Worm (Caenorhabditis elegans) whole organism, young adult: Measurements from ENCODE around the gene fbxb-11.

Source experiments
- B0019.2 ChIP-seq: fragments of 200-800 bp; sonication (Bioruptor generic); conservative IDR thresholded peaks from 2 replicates; pipeline ENCODE4 v1.3.6; 2022; ENCODE audit warnings: missing genetic modification reagents, missing genetic modification characterization, missing compliant biosample characterization
- B0035.1 ChIP-seq: sonication (generic microtip); optimal IDR thresholded peaks from 2 replicates; lab custom pipeline; 2016; ENCODE audit warnings: missing genetic modification characterization, mild to moderate bottlenecking, missing compliant biosample characterization, missing genotype, missing genetic modification reagents
- B0261.1 ChIP-seq: sonication (generic microtip); optimal IDR thresholded peaks from 2 replicates; lab custom pipeline; 2016; ENCODE audit warnings: mild to moderate bottlenecking, missing genetic modification characterization, moderate library complexity, missing compliant biosample characterization
- D2030.7 ChIP-seq: fragments of 200-800 bp; sonication (Bioruptor generic); IDR thresholded peaks from 2 replicates; pipeline ENCODE4 v1.3.6; 2022; ENCODE audit warnings: missing genetic modification reagents, missing genetic modification characterization, missing compliant biosample characterization
- F10E7.11 ChIP-seq: sonication (generic microtip); optimal IDR thresholded peaks from 2 replicates; lab custom pipeline; 2017; ENCODE audit warnings: mild to moderate bottlenecking, missing genetic modification characterization, moderate library complexity, missing compliant biosample characterization
- F39B2.1 ChIP-seq: fragments of 200-800 bp; sonication (Bioruptor generic); IDR thresholded peaks from 2 replicates; pipeline ENCODE4 v1.3.6; 2022; ENCODE audit warnings: missing genetic modification reagents, missing genetic modification characterization, missing compliant biosample characterization
- F49E8.2 ChIP-seq: sonication (generic microtip); optimal IDR thresholded peaks from 3 replicates; lab custom pipeline; 2017; ENCODE audit warnings: missing genetic modification characterization, mild to moderate bottlenecking, missing compliant biosample characterization, antibody characterized with exemption, moderate library complexity; ENCODE audit not compliant: insufficient read depth
- K11D2.4 ChIP-seq: fragments of 200-800 bp; sonication (Bioruptor generic); IDR thresholded peaks from 2 replicates; pipeline ENCODE4 v1.3.6; 2022; ENCODE audit warnings: missing genetic modification reagents, missing genetic modification characterization, missing compliant biosample characterization
- akir-1 ChIP-seq: fragments of 200-800 bp; sonication (Bioruptor generic); optimal IDR thresholded peaks from 2 replicates; lab custom pipeline; 2018; ENCODE audit warnings: mild to moderate bottlenecking, missing genetic modification characterization, moderate library complexity, missing compliant biosample characterization
- aptf-2 ChIP-seq: fragments of 200-800 bp; sonication (Bioruptor generic); conservative IDR thresholded peaks from 2 replicates; pipeline ENCODE4 v1.3.6; 2022; ENCODE audit warnings: missing genetic modification reagents, missing genetic modification characterization, missing compliant biosample characterization
- atf-7 ChIP-seq: sonication (generic microtip); optimal IDR thresholded peaks from 2 replicates; lab custom pipeline; 2017; ENCODE audit warnings: mild to moderate bottlenecking, missing genetic modification characterization, missing compliant biosample characterization
- bed-1 ChIP-seq: fragments of 200-800 bp; sonication (Bioruptor generic); IDR thresholded peaks from 2 replicates; pipeline ENCODE4 v1.3.6; 2022; ENCODE audit warnings: missing genetic modification reagents, missing genetic modification characterization, missing compliant biosample characterization
- ccch-3 ChIP-seq: fragments of 200-800 bp; sonication (Bioruptor generic); optimal IDR thresholded peaks from 2 replicates; lab custom pipeline; 2018; ENCODE audit warnings: mild to moderate bottlenecking, missing genetic modification characterization, missing compliant biosample characterization
- ceh-79 ChIP-seq: sonication (generic microtip); optimal IDR thresholded peaks from 2 replicates; lab custom pipeline; 2017; ENCODE audit warnings: mild to moderate bottlenecking, missing genetic modification characterization, missing compliant biosample characterization
- dox-1 ChIP-seq: fragments of 200-800 bp; sonication (Bioruptor generic); IDR thresholded peaks from 2 replicates; pipeline ENCODE4 v1.3.6; 2022; ENCODE audit warnings: missing genetic modification reagents, missing genetic modification characterization, missing compliant biosample characterization
- efl-1 ChIP-seq: fragments of 150-350 bp; optimal IDR thresholded peaks from 2 replicates; lab custom pipeline; 2014; ENCODE audit warnings: missing biosample characterization, missing genetic modification reagents, missing genetic modification characterization
- hlh-12 ChIP-seq: sonication (generic microtip); optimal IDR thresholded peaks from 2 replicates; lab custom pipeline; 2016; ENCODE audit warnings: missing genetic modification characterization, missing compliant biosample characterization
- hrde-1 ChIP-seq: sonication (generic microtip); optimal IDR thresholded peaks from 2 replicates; lab custom pipeline; 2016; ENCODE audit warnings: missing genetic modification characterization, mild to moderate bottlenecking, missing compliant biosample characterization, moderate library complexity, missing genotype, missing genetic modification reagents, borderline replicate concordance
- hsf-1 ChIP-seq: fragments of 200-800 bp; sonication (Bioruptor generic); IDR thresholded peaks from 2 replicates; pipeline ENCODE4 v1.3.6; 2022; ENCODE audit warnings: missing genetic modification reagents, missing genetic modification characterization, missing compliant biosample characterization
- lin-26 ChIP-seq: fragments of 200-800 bp; sonication (Bioruptor generic); IDR thresholded peaks from 2 replicates; pipeline ENCODE4 v1.3.6; 2022; ENCODE audit warnings: missing genetic modification reagents, missing genetic modification characterization, missing compliant biosample characterization
- lin-35 ChIP-seq, 3 experiments: fragments of 150-350 bp in 2 of 3; sonication (generic microtip) in 1 of 3; optimal IDR thresholded peaks; 2 replicates each; lab custom pipeline; 2014 to 2018; ENCODE audit warnings: missing biosample characterization in 3 of 3, missing genetic modification characterization in 3 of 3, missing genetic modification reagents in 3 of 3
- lsy-27 ChIP-seq: sonication (generic microtip); optimal IDR thresholded peaks from 2 replicates; lab custom pipeline; 2017; ENCODE audit warnings: missing genetic modification characterization, mild to moderate bottlenecking, missing compliant biosample characterization, antibody characterized with exemption, missing genotype, borderline replicate concordance; ENCODE audit not compliant: insufficient read depth
- madf-3 ChIP-seq: fragments of 200-800 bp; sonication (Bioruptor generic); IDR thresholded peaks from 2 replicates; pipeline ENCODE4 v1.3.6; 2022; ENCODE audit warnings: missing genetic modification reagents, missing genetic modification characterization, missing compliant biosample characterization
- madf-8 ChIP-seq: fragments of 200-800 bp; sonication (Bioruptor generic); conservative IDR thresholded peaks from 2 replicates; pipeline ENCODE4 v1.3.6; 2022; ENCODE audit warnings: missing genetic modification reagents, missing genetic modification characterization, missing compliant biosample characterization
- mes-4 ChIP-seq: sonication (generic microtip); optimal IDR thresholded peaks from 2 replicates; lab custom pipeline; 2016; ENCODE audit warnings: missing genotype, missing genetic modification characterization, missing compliant biosample characterization
- nfya-2 ChIP-seq: fragments of 200-800 bp; sonication (Bioruptor generic); IDR thresholded peaks from 2 replicates; pipeline ENCODE4 v1.3.6; 2022; ENCODE audit warnings: missing genetic modification reagents, missing genetic modification characterization, missing compliant biosample characterization
- nhr-80 ChIP-seq: sonication (generic microtip); optimal IDR thresholded peaks from 2 replicates; lab custom pipeline; 2016; ENCODE audit warnings: missing genetic modification characterization, missing compliant biosample characterization
- pbrm-1 ChIP-seq: fragments of 200-800 bp; sonication (Bioruptor generic); IDR thresholded peaks from 2 replicates; pipeline ENCODE4 v1.3.6; 2022; ENCODE audit warnings: missing genetic modification reagents, missing genetic modification characterization, missing compliant biosample characterization
- pha-4 ChIP-seq: fragments of 150-350 bp; sonication (generic microtip); optimal IDR thresholded peaks from 2 replicates; lab custom pipeline; 2014; ENCODE audit warnings: missing biosample characterization, missing genetic modification reagents, missing genetic modification characterization
- rcor-1 ChIP-seq: fragments of 200-800 bp; sonication (Bioruptor generic); IDR thresholded peaks from 2 replicates; pipeline ENCODE4 v1.3.6; 2022; ENCODE audit warnings: missing genetic modification reagents, missing genetic modification characterization, missing compliant biosample characterization
- rec-8 ChIP-seq, 2 experiments: sonication (generic microtip); optimal IDR thresholded peaks; 2 replicates each; lab custom pipeline; 2016; ENCODE audit warnings: mild to moderate bottlenecking in 2 of 2, missing genetic modification characterization in 2 of 2, missing genetic modification reagents in 2 of 2, missing genotype in 2 of 2, missing biosample characterization in 1 of 2, missing compliant biosample characterization in 1 of 2, moderate library complexity in 1 of 2
- rpc-1 ChIP-seq, 2 experiments: fragments of 150-350 bp in 1 of 2; sonication (generic microtip) in 1 of 2; optimal IDR thresholded peaks; 2 replicates each; lab custom pipeline; 2014 to 2018; ENCODE audit warnings: missing biosample characterization in 1 of 2, missing genetic modification characterization in 1 of 2, missing genetic modification reagents in 1 of 2, missing genotype in 1 of 2
- sptf-2 ChIP-seq: fragments of 200-800 bp; sonication (Bioruptor generic); optimal IDR thresholded peaks from 2 replicates; lab custom pipeline; 2018; ENCODE audit warnings: mild to moderate bottlenecking, missing genetic modification characterization, missing compliant biosample characterization
- tbp1 ChIP-seq: fragments of 200-800 bp; sonication (Bioruptor generic); optimal IDR thresholded peaks from 2 replicates; lab custom pipeline; 2018; ENCODE audit warnings: mild to moderate bottlenecking, missing genetic modification characterization, missing compliant biosample characterization
- zfh-2 ChIP-seq: fragments of 200-800 bp; sonication (Bioruptor generic); conservative IDR thresholded peaks from 2 replicates; pipeline ENCODE4 v1.3.6; 2022; ENCODE audit warnings: missing genetic modification reagents, missing genetic modification characterization, missing compliant biosample characterization
- ztf-18 ChIP-seq: sonication (generic microtip); optimal IDR thresholded peaks from 2 replicates; lab custom pipeline; 2016; ENCODE audit warnings: missing genotype, mild to moderate bottlenecking, missing genetic modification characterization, missing compliant biosample characterization
- ztf-25 ChIP-seq: fragments of 200-800 bp; sonication (Bioruptor generic); IDR thresholded peaks from 2 replicates; pipeline ENCODE4 v1.3.6; 2022; ENCODE audit warnings: missing genetic modification reagents, missing genetic modification characterization, missing compliant biosample characterization
- ztf-28 ChIP-seq: fragments of 200-800 bp; sonication (Bioruptor generic); IDR thresholded peaks from 2 replicates; pipeline ENCODE4 v1.3.6; 2022; ENCODE audit warnings: missing genetic modification reagents, missing genetic modification characterization, missing compliant biosample characterization

fbxb-11 gene

ce11 chrII:1692827-1693226 is 31.6 kb upstream of the fbxb-11 start, which contains the start of gene fbxc-21:
TSS of gene fbxc-21 (minus strand) at chrII:1692927.
- TF ChIP-seq ztf-25 (GFP tag; lab: Robert Waterston, UW) (no peak), D2030.7 (GFP tag; lab: Robert Waterston, UW) (no peak), B0035.1 (tag; lab: Kevin White, UChicago) (no peak), sptf-2 (GFP tag; lab: Kevin White, UChicago) (no peak)

- TF ChIP-seq F39B2.1 (GFP tag; lab: Robert Waterston, UW) (no peak), rec-8 (tag; optimal IDR thresholded peaks at IDR 0.05; lab: Kevin White, UChicago) (no peak), rcor-1 (no peak), F10E7.11 (tag; lab: Kevin White, UChicago) (no peak), ccch-3 (no peak), akir-1 (GFP tag; lab: Kevin White, UChicago) (no peak), dox-1 (GFP tag; lab: Robert Waterston, UW) (no peak), hsf-1 (GFP tag; lab: Robert Waterston, UW) (no peak), pha-4 (tag; lab: Kevin White, UChicago) (no peak), B0261.1 (tag; lab: Kevin White, UChicago) (no peak), hlh-12 (tag; lab: Kevin White, UChicago) (no peak), madf-3 (GFP tag; lab: Robert Waterston, UW) (no peak), hrde-1 (no peak), lin-35 (GFP tag; optimal IDR thresholded peaks at IDR 0.05; lab: Kevin White, UChicago) (no peak), atf-7 (tag; lab: Kevin White, UChicago) (no peak)
Observed at ce11 chrII:1694530-1694929, 29.9 kb upstream of the fbxb-11 start, which contains the start of gene fbxc-26. TSS of gene fbxc-26 (minus strand) at chrII:1694630.

DNA sequence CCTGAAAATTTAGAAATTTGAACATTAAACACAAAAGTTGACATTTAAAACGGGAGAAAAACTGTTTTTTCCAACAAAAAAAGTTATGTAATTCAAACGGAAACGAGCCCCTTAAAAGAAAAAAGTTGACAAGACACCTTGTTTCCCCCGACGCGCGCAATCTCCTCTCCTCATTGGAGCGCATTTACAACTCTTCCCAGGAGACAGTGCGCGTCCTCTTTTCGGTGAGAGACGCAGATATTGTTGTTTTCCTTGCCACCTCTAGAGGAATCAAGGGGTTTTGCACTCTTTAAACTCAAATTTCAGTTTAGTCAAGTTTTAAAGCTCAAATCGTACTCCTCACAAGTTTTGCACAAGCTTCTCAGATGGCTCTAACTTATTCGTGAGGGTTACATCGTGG is 28.6 kb upstream of the fbxb-11 start, which contains the start of gene F58E1.13:
TSS of gene F58E1.13 (minus strand) at position 12 of the 400 bp plus-strand sequence.
- TF ChIP-seq efl-1 (GFP tag; lab: Kevin White, UChicago) (peak; percentile 5), hrde-1 (no peak), ztf-18 (tag; lab: Kevin White, UChicago) (no peak), nhr-80 (tag; lab: Kevin White, UChicago) (no peak), atf-7 (tag; lab: Kevin White, UChicago) (no peak), K11D2.4 (no peak), aptf-2 (peak; percentile 90)

DNA sequence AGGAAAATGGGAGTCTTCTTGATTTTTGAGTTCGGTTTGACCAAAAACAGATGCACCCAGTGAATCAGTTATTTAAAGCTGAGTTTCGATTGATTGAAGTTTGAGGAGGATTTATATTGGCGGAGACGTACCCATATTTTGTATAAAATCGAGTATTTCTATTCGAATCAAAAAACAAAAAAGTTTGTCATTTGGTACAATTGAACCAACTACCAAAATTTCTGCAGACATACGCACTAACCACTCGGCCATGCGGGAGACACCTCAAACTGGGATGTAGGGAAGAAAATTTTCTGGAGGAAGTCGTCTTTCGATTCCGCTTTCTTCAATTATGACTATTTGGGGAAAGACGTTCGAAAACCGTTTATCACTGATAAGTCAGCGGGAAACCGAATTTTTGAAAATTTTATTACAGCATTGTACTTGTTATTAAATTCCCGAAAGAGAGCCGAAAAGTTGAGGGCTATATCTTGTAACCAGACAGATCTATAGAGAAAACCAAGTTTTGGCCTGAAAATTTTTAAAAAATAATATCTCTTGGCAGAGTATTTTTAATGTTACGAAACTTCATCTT is 23.8 kb upstream of the fbxb-11 start:
- TF ChIP-seq rpc-1 (optimal IDR thresholded peaks at IDR 0.05; lab: Kevin White, UChicago): peak; percentile 32
- TF ChIP-seq rpc-1 (tag; optimal IDR thresholded peaks at IDR 0.05; lab: Kevin White, UChicago): peak; percentile 66
- peak; percentile 76 for TF ChIP-seq tbp1
- peak; percentile 61; the same call in 1 of the 2 replicates for TF ChIP-seq lin-26
- TF ChIP-seq B0261.1 (tag; lab: Kevin White, UChicago): peak; percentile 59
- TF ChIP-seq, all 124 proteins: peak for 4; not testable (repeated sequence) for 120

DNA sequence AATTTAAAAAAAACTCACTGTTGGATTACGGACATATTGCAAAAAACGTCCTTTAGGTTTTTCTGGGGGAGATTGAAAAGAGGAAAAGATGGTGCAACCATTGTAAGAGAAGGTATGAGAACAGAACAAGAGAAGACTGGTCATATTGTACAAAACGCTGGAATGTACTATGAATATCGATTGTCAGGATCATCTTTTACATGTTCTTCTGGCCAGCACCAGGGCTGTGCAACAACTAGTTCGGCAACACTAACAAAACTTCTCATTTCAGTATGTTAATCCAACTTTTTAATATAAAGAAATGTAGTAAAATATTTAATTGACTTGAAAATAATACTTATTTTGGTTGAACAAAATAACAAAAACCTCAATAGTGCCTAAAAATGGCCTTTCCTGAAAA is 21.1 kb upstream of the fbxb-11 start, which contains the start of gene fbxb-47:
TSS of gene fbxb-47 (minus strand) at position 101 of the 400 bp plus-strand sequence.
- TF ChIP-seq pbrm-1 (GFP tag; lab: Robert Waterston, UW) (no peak), F49E8.2 (tag; lab: Kevin White, UChicago) (no peak), ztf-28 (no peak), zfh-2 (GFP tag; lab: Robert Waterston, UW) (no peak), ceh-79 (tag; lab: Kevin White, UChicago) (no peak), nfya-2 (no peak), madf-8 (GFP tag; lab: Robert Waterston, UW) (no peak), mes-4 (tag; lab: Kevin White, UChicago) (no peak), bed-1 (no peak), B0019.2 (GFP tag; lab: Robert Waterston, UW) (no peak), lsy-27 (no peak), pha-4 (tag; lab: Kevin White, UChicago) (no peak)
